Fruit fly (Drosophila melanogaster) whole organism: ENCODE data around the gene Fbp2.

ENCODE experiments used
- Dll ChIP-seq: fragments of >200 bp; optimal IDR thresholded peaks from 2 replicates; lab custom pipeline; 2017
- EcR ChIP-seq, 2 experiments: fragments of >200 bp; optimal IDR thresholded peaks; 2 replicates each; lab custom pipeline; 2017; ENCODE audit warnings: missing biosample characterization in 2 of 2, missing genetic modification characterization in 2 of 2, missing genetic modification reagents in 2 of 2
- pan ChIP-seq: fragments of >200 bp; optimal IDR thresholded peaks from 2 replicates; lab custom pipeline; 2017
- usp ChIP-seq: fragments of >200 bp; optimal IDR thresholded peaks from 2 replicates; lab custom pipeline; 2017; ENCODE audit warnings: missing biosample characterization, missing genetic modification characterization, mixed read lengths

dm6 chr2L:9438227-9438626, 11.6 kb downstream of the Fbp2 start:
- TF ChIP-seq Dll (lab: Kevin White, UChicago) (no peak), usp (no peak), EcR (GFP tag; optimal IDR thresholded peaks at IDR 0.05; lab: Kevin White, UChicago) (no peak), pan (lab: Kevin White, UChicago) (no peak)
